Fruit fly (Drosophila melanogaster) whole organism, prepupa: ENCODE measurements around the gene bigmax.

Experiments
- CG11902 ChIP-seq: fragments of 200-800 bp; sonication (Bioruptor generic); optimal IDR thresholded peaks from 3 replicates; lab custom pipeline; 2016; ENCODE audit warnings: missing biosample characterization, missing genetic modification characterization
- CG6792 ChIP-seq: fragments of 200-800 bp; sonication (Bioruptor generic); optimal IDR thresholded peaks from 3 replicates; lab custom pipeline; 2016; ENCODE audit warnings: missing biosample characterization, missing genetic modification characterization
- CG6854 ChIP-seq: fragments of 200-800 bp; sonication (Bioruptor generic); optimal IDR thresholded peaks from 2 replicates; lab custom pipeline; 2017; ENCODE audit warnings: missing biosample characterization, mild to moderate bottlenecking, missing genetic modification characterization
- Ets21C ChIP-seq: fragments of 200-800 bp; sonication (Bioruptor generic); optimal IDR thresholded peaks from 3 replicates; lab custom pipeline; 2016; ENCODE audit warnings: missing biosample characterization, missing genetic modification characterization
- dsx ChIP-seq: fragments of 200-800 bp; optimal IDR thresholded peaks from 3 replicates; lab custom pipeline; 2019; ENCODE audit warnings: missing biosample characterization, mild to moderate bottlenecking, missing genetic modification characterization, moderate library complexity; ENCODE audit not compliant: poor library complexity, severe bottlenecking
- spab ChIP-seq: fragments of 200-800 bp; sonication (Bioruptor generic); optimal IDR thresholded peaks from 2 replicates; lab custom pipeline; 2017; ENCODE audit warnings: missing biosample characterization, mild to moderate bottlenecking, missing genetic modification characterization, missing genetic modification reagents
- topi ChIP-seq: fragments of 200-800 bp; sonication (Bioruptor generic); optimal IDR thresholded peaks from 3 replicates; lab custom pipeline; 2016; ENCODE audit warnings: missing biosample characterization, missing genetic modification characterization

DNA sequence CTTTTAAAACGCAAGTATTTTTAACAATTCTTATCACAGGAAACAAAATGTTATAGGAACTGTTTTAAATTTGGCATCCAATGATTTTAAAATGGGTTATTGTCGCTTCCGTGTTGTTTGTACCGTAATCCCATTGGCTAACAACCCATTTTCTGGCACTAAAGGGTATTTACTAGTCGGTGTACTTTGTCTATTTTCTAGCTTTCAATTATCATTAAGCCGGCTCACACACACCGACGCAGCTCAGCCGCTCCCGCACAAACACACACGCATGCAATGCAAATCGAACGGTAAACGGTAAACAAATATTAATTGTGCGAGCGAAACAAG, 43.9 kb downstream of the bigmax start:
- TF ChIP-seq CG6854 (no peak), CG11902 (no peak), spab (no peak), topi (GFP tag; lab: Kevin White, UChicago) (no peak), CG6792 (GFP tag; lab: Kevin White, UChicago) (no peak), Ets21C (GFP tag; lab: Kevin White, UChicago) (no peak), dsx (GFP tag; lab: Kevin White, UChicago) (no peak)
